Worm (Caenorhabditis elegans) whole organism, early embryonic: ENCODE measurements around the gene ivns-1.

Experiments used
- B0310.2 ChIP-seq: sonication (generic microtip); optimal IDR thresholded peaks from 2 replicates; lab custom pipeline; 2016; ENCODE audit warnings: mild to moderate bottlenecking, missing genetic modification characterization, missing compliant biosample characterization
- ama-1 ChIP-seq: fragments of 150-350 bp; optimal IDR thresholded peaks from 2 replicates; lab custom pipeline; 2014
- ceh-13 ChIP-seq: fragments of 200-800 bp; sonication (Bioruptor generic); optimal IDR thresholded peaks from 2 replicates; lab custom pipeline; 2018; ENCODE audit warnings: mild to moderate bottlenecking, missing genetic modification characterization, missing compliant biosample characterization
- ceh-36 ChIP-seq: sonication (generic microtip); optimal IDR thresholded peaks from 2 replicates; lab custom pipeline; 2016; ENCODE audit warnings: missing genetic modification characterization, inconsistent platforms, missing compliant biosample characterization
- ets-7 ChIP-seq: sonication (generic microtip); optimal IDR thresholded peaks from 2 replicates; lab custom pipeline; 2016; ENCODE audit warnings: missing genotype, missing genetic modification characterization, missing compliant biosample characterization
- hmbx-1 ChIP-seq: sonication (generic microtip); optimal IDR thresholded peaks from 2 replicates; lab custom pipeline; 2016; ENCODE audit warnings: mild to moderate bottlenecking, missing genetic modification characterization, missing compliant biosample characterization
- hmg-4 ChIP-seq: fragments of 200-800 bp; sonication (Bioruptor generic); optimal IDR thresholded peaks from 2 replicates; lab custom pipeline; 2018; ENCODE audit warnings: mild to moderate bottlenecking, missing genetic modification characterization, missing compliant biosample characterization
- hnd-1 ChIP-seq: sonication (generic microtip); optimal IDR thresholded peaks from 2 replicates; lab custom pipeline; 2016; ENCODE audit warnings: missing genetic modification characterization, missing compliant biosample characterization
- pes-1 ChIP-seq: fragments of 200-800 bp; sonication (Bioruptor generic); IDR thresholded peaks from 2 replicates; pipeline ENCODE4 v1.3.6; 2022; ENCODE audit warnings: missing genetic modification reagents, missing genetic modification characterization, missing compliant biosample characterization
- sea-1 ChIP-seq: fragments of 200-800 bp; sonication (Bioruptor generic); conservative IDR thresholded peaks from 2 replicates; pipeline ENCODE4 v1.3.6; 2022; ENCODE audit warnings: missing genetic modification characterization, missing compliant biosample characterization
- tbx-11 ChIP-seq: fragments of 200-800 bp; sonication (Bioruptor generic); IDR thresholded peaks from 2 replicates; pipeline ENCODE4 v1.3.6; 2022; ENCODE audit warnings: missing genetic modification characterization, missing compliant biosample characterization
- tbx-37 ChIP-seq: fragments of 200-800 bp; sonication (Bioruptor generic); conservative IDR thresholded peaks from 2 replicates; pipeline ENCODE4 v1.3.6; 2022; ENCODE audit warnings: missing genetic modification reagents, missing genetic modification characterization, missing compliant biosample characterization

ce11 chrX:12659814-12660213 is 25.7 kb upstream of the ivns-1 start, which contains the start of gene C02B4.3:
- no peak for TF ChIP-seq ama-1 (lab: Kevin White, UChicago)
- no peak for TF ChIP-seq hnd-1 (tag; lab: Kevin White, UChicago)
- no peak for TF ChIP-seq B0310.2 (tag; lab: Kevin White, UChicago)
- TF ChIP-seq sea-1 (GFP tag; lab: Robert Waterston, UW), result no peak
- no peak for TF ChIP-seq tbx-11 (GFP tag; lab: Robert Waterston, UW)
- no peak for TF ChIP-seq pes-1 (GFP tag; lab: Robert Waterston, UW)
- TF ChIP-seq tbx-37 (GFP tag; lab: Robert Waterston, UW), result no peak
- TF ChIP-seq ets-7 (tag; lab: Kevin White, UChicago), result no peak
- TF ChIP-seq ceh-36, result no peak
- no peak for TF ChIP-seq ceh-13
- no peak for TF ChIP-seq hmbx-1 (tag; lab: Kevin White, UChicago)
- TF ChIP-seq hmg-4 (GFP tag; lab: Kevin White, UChicago), result no peak
